Fruit fly (Drosophila melanogaster) whole organism, embryonic: ENCODE data around the gene CG5225.
A peak's percentile ranks its signal among the peaks of the same experiment; 100 is the strongest.

Experiments
- Adf1 ChIP-seq: fragments of 200-800 bp; sonication (Bioruptor generic); IDR thresholded peaks from 2 replicates; pipeline ENCODE4 v1.3.6; 2022; ENCODE audit warnings: missing biosample characterization, missing genetic modification characterization
- Atf6 ChIP-seq: fragments of 200-800 bp; sonication (Bioruptor generic); IDR thresholded peaks from 2 replicates; pipeline ENCODE4 v1.3.6; 2022; ENCODE audit warnings: missing biosample characterization, missing genetic modification characterization
- Bdp1 ChIP-seq: fragments of 200-800 bp; sonication (Bioruptor generic); optimal IDR thresholded peaks from 3 replicates; lab custom pipeline; 2016; ENCODE audit warnings: missing biosample characterization, missing genetic modification characterization
- CG10267 ChIP-seq: fragments of 200-800 bp; sonication (Bioruptor generic); optimal IDR thresholded peaks from 2 replicates; lab custom pipeline; 2018; ENCODE audit warnings: missing biosample characterization, mild to moderate bottlenecking, missing genetic modification characterization, moderate library complexity
- CG10366 ChIP-seq: fragments of 200-800 bp; sonication (Bioruptor generic); IDR thresholded peaks from 2 replicates; pipeline ENCODE4 v1.3.6; 2022; ENCODE audit warnings: missing biosample characterization, missing genetic modification characterization
- CG10979 ChIP-seq: fragments of 200-800 bp; sonication (Bioruptor generic); optimal IDR thresholded peaks from 2 replicates; lab custom pipeline; 2018; ENCODE audit warnings: missing biosample characterization, mild to moderate bottlenecking, missing genetic modification characterization, moderate library complexity
- CG11085 ChIP-seq: fragments of 200-800 bp; sonication (Bioruptor generic); IDR thresholded peaks from 2 replicates; pipeline ENCODE4 v1.3.6; 2022; ENCODE audit warnings: missing biosample characterization, missing genetic modification characterization
- CG13123 ChIP-seq: fragments of 200-800 bp; sonication (Bioruptor generic); optimal IDR thresholded peaks from 2 replicates; lab custom pipeline; 2016; ENCODE audit warnings: missing biosample characterization, missing genetic modification characterization
- CG13287 ChIP-seq: fragments of 200-800 bp; sonication (Bioruptor generic); IDR thresholded peaks from 2 replicates; pipeline ENCODE4 v1.3.6; 2022; ENCODE audit warnings: missing biosample characterization, missing genetic modification characterization; ENCODE audit not compliant: partially characterized antibody
- CG13424 ChIP-seq: fragments of 200-800 bp; sonication (Bioruptor generic); optimal IDR thresholded peaks from 2 replicates; lab custom pipeline; 2019; ENCODE audit warnings: missing biosample characterization, mild to moderate bottlenecking, missing genetic modification characterization, moderate library complexity
- CG14014 ChIP-seq: fragments of 200-800 bp; sonication (Bioruptor generic); IDR thresholded peaks from 2 replicates; pipeline ENCODE4 v1.3.6; 2022; ENCODE audit warnings: missing biosample characterization, missing genetic modification characterization
- CG1603 ChIP-seq: fragments of 200-800 bp; sonication (Bioruptor generic); optimal IDR thresholded peaks from 2 replicates; lab custom pipeline; 2019; ENCODE audit warnings: missing biosample characterization, mild to moderate bottlenecking, missing genetic modification characterization, moderate library complexity
- CG17802 ChIP-seq: fragments of 200-800 bp; sonication (Bioruptor generic); optimal IDR thresholded peaks from 2 replicates; lab custom pipeline; 2018; ENCODE audit warnings: missing biosample characterization, mild to moderate bottlenecking, missing genetic modification characterization, moderate library complexity
- CG2120 ChIP-seq: fragments of 200-800 bp; sonication (Bioruptor generic); optimal IDR thresholded peaks from 3 replicates; lab custom pipeline; 2016; ENCODE audit warnings: missing biosample characterization, missing genetic modification characterization
- CG2678 ChIP-seq: fragments of 200-800 bp; sonication (Bioruptor generic); optimal IDR thresholded peaks from 3 replicates; lab custom pipeline; 2019; ENCODE audit warnings: missing biosample characterization, mild to moderate bottlenecking, missing genetic modification characterization, moderate library complexity
- CG6254 ChIP-seq: fragments of 200-800 bp; sonication (Bioruptor generic); optimal IDR thresholded peaks from 3 replicates; lab custom pipeline; 2017; ENCODE audit warnings: mild to moderate bottlenecking, missing biosample characterization, missing genetic modification reagents, missing genetic modification characterization
- CG6765 ChIP-seq: fragments of 200-800 bp; sonication (Bioruptor generic); optimal IDR thresholded peaks from 3 replicates; lab custom pipeline; 2017; ENCODE audit warnings: missing biosample characterization, mild to moderate bottlenecking, missing genetic modification characterization
- CG6854 ChIP-seq: fragments of 200-800 bp; sonication (Bioruptor generic); optimal IDR thresholded peaks from 3 replicates; lab custom pipeline; 2017; ENCODE audit warnings: missing biosample characterization, mild to moderate bottlenecking, missing genetic modification characterization
- CG7745 ChIP-seq: fragments of 200-800 bp; sonication (Bioruptor generic); optimal IDR thresholded peaks from 2 replicates; lab custom pipeline; 2018; ENCODE audit warnings: missing biosample characterization, mild to moderate bottlenecking, missing genetic modification characterization, moderate library complexity
- CG7963 ChIP-seq: fragments of 200-800 bp; sonication (Bioruptor generic); IDR thresholded peaks from 3 replicates; pipeline ENCODE4 v1.3.6; 2022; ENCODE audit warnings: missing biosample characterization, missing genetic modification characterization; ENCODE audit not compliant: partially characterized antibody
- CG8359 ChIP-seq: fragments of 200-800 bp; sonication (Bioruptor generic); optimal IDR thresholded peaks from 2 replicates; lab custom pipeline; 2017; ENCODE audit warnings: missing biosample characterization, mild to moderate bottlenecking, missing genetic modification characterization, borderline replicate concordance
- CG8765 ChIP-seq: fragments of 200-800 bp; sonication (Bioruptor generic); IDR thresholded peaks from 2 replicates; pipeline ENCODE4 v1.3.6; 2022; ENCODE audit warnings: missing biosample characterization, missing genetic modification characterization
- CG9215 ChIP-seq: fragments of 200-800 bp; sonication (Bioruptor generic); IDR thresholded peaks from 2 replicates; pipeline ENCODE4 v1.3.6; 2022; ENCODE audit warnings: missing biosample characterization, missing genetic modification characterization
- CTCF ChIP-seq: fragments of 200-800 bp; sonication (Bioruptor generic); optimal IDR thresholded peaks from 2 replicates; lab custom pipeline; 2017; ENCODE audit warnings: missing biosample characterization, mild to moderate bottlenecking, missing genetic modification characterization, moderate library complexity
- Camta ChIP-seq: fragments of 200-800 bp; sonication (Bioruptor generic); optimal IDR thresholded peaks from 2 replicates; lab custom pipeline; 2016; ENCODE audit warnings: missing biosample characterization, missing genetic modification characterization
- HLH4C ChIP-seq: fragments of 200-800 bp; sonication (Bioruptor generic); IDR thresholded peaks from 3 replicates; pipeline ENCODE4 v1.3.6; 2022; ENCODE audit warnings: missing biosample characterization, missing genetic modification characterization; ENCODE audit not compliant: partially characterized antibody
- Hey ChIP-seq: fragments of 200-800 bp; sonication (Bioruptor generic); optimal IDR thresholded peaks from 3 replicates; lab custom pipeline; 2018; ENCODE audit warnings: missing biosample characterization, mild to moderate bottlenecking, missing genetic modification characterization
- Hr39 ChIP-seq: fragments of >200 bp; optimal IDR thresholded peaks from 2 replicates; lab custom pipeline; 2017
- Hr51 ChIP-seq, 2 experiments: fragments of 200-800 bp; sonication (Bioruptor generic); optimal IDR thresholded peaks; 2 replicates in 1 of 2; 3 replicates in 1 of 2; lab custom pipeline; 2016 to 2018; ENCODE audit warnings: missing biosample characterization in 2 of 2, missing genetic modification characterization in 2 of 2, mild to moderate bottlenecking in 1 of 2, moderate library complexity in 1 of 2
- MTF-1 ChIP-seq: fragments of 200-800 bp; sonication (Bioruptor generic); optimal IDR thresholded peaks from 2 replicates; lab custom pipeline; 2018; ENCODE audit warnings: missing biosample characterization, mild to moderate bottlenecking, missing genetic modification characterization, borderline replicate concordance
- Med ChIP-seq: fragments of 200-800 bp; sonication (Bioruptor generic); peaks from one replicate; lab custom pipeline; 2016; ENCODE audit warnings: missing biosample characterization, missing genetic modification characterization, mild to moderate bottlenecking, inconsistent platforms, moderate library complexity
- Six4 ChIP-seq: fragments of 200-800 bp; sonication (Bioruptor generic); optimal IDR thresholded peaks from 2 replicates; lab custom pipeline; 2016; ENCODE audit warnings: missing biosample characterization, missing genetic modification characterization
- Ssrp ChIP-seq: fragments of 200-800 bp; sonication (Bioruptor generic); optimal IDR thresholded peaks from 2 replicates; lab custom pipeline; 2018; ENCODE audit warnings: missing biosample characterization, mild to moderate bottlenecking, missing genetic modification characterization, moderate library complexity
- Tbp ChIP-seq: fragments of >200 bp; optimal IDR thresholded peaks from 2 replicates; lab custom pipeline; 2018; ENCODE audit warnings: missing biosample characterization, missing genetic modification characterization
- YL-1 ChIP-seq: fragments of 200-800 bp; sonication (Bioruptor generic); optimal IDR thresholded peaks from 3 replicates; lab custom pipeline; 2017; ENCODE audit warnings: missing biosample characterization, mild to moderate bottlenecking, missing genetic modification characterization
- aop ChIP-seq: fragments of 200-800 bp; sonication (Bioruptor generic); IDR thresholded peaks from 2 replicates; pipeline ENCODE4 v1.3.6; 2022; ENCODE audit warnings: missing biosample characterization, missing genetic modification characterization
- btn ChIP-seq: fragments of 200-800 bp; sonication (Bioruptor generic); optimal IDR thresholded peaks from 2 replicates; lab custom pipeline; 2016; ENCODE audit warnings: missing biosample characterization, missing genetic modification characterization
- cg ChIP-seq: fragments of 200-800 bp; sonication (Bioruptor generic); optimal IDR thresholded peaks from 3 replicates; lab custom pipeline; 2019; ENCODE audit warnings: missing biosample characterization, mild to moderate bottlenecking, missing genetic modification characterization, moderate library complexity
- chinmo ChIP-seq: fragments of 200-800 bp; sonication (Bioruptor generic); IDR thresholded peaks from 4 replicates; pipeline ENCODE4 v1.3.6; 2022; ENCODE audit warnings: missing biosample characterization, missing genetic modification characterization; ENCODE audit not compliant: partially characterized antibody
- disco-r ChIP-seq: fragments of 200-800 bp; sonication (Bioruptor generic); optimal IDR thresholded peaks from 2 replicates; lab custom pipeline; 2016; ENCODE audit warnings: missing biosample characterization, missing genetic modification characterization
- dm ChIP-seq: fragments of 200-800 bp; sonication (Bioruptor generic); optimal IDR thresholded peaks from 3 replicates; lab custom pipeline; 2016; ENCODE audit warnings: missing biosample characterization, missing genetic modification characterization
- ftz-f1 ChIP-seq: fragments of 200-800 bp; sonication (Bioruptor generic); optimal IDR thresholded peaks from 2 replicates; lab custom pipeline; 2016; ENCODE audit warnings: missing biosample characterization, missing genetic modification characterization
- fu2 ChIP-seq: fragments of 200-800 bp; sonication (Bioruptor generic); optimal IDR thresholded peaks from 2 replicates; lab custom pipeline; 2016; ENCODE audit warnings: missing biosample characterization, missing genetic modification characterization
- lmd ChIP-seq: fragments of 200-800 bp; sonication (Bioruptor generic); IDR thresholded peaks from 2 replicates; pipeline ENCODE4 v1.3.6; 2022; ENCODE audit warnings: missing biosample characterization, missing genetic modification characterization
- luna ChIP-seq: fragments of 200-800 bp; sonication (Bioruptor generic); optimal IDR thresholded peaks from 2 replicates; lab custom pipeline; 2016; ENCODE audit warnings: missing biosample characterization, missing genetic modification characterization
- nau ChIP-seq: fragments of 200-800 bp; sonication (Bioruptor generic); optimal IDR thresholded peaks from 3 replicates; lab custom pipeline; 2017; ENCODE audit warnings: missing biosample characterization, mild to moderate bottlenecking, missing genetic modification characterization, missing genetic modification reagents
- peb ChIP-seq: fragments of 200-800 bp; sonication (Bioruptor generic); IDR thresholded peaks from 2 replicates; pipeline ENCODE4 v1.3.6; 2022; ENCODE audit warnings: missing biosample characterization, missing genetic modification characterization
- vnd ChIP-seq: fragments of 200-800 bp; sonication (Bioruptor generic); IDR thresholded peaks from 3 replicates; pipeline ENCODE4 v1.3.6; 2022; ENCODE audit warnings: missing biosample characterization, missing genetic modification characterization; ENCODE audit not compliant: partially characterized antibody

CG5225 gene

dm6 chr3R:17053415-17054177 is 25.1 kb downstream of the CG5225 start, which contains the start of gene Dad (continued):
- no peak for TF ChIP-seq CG8359 (GFP tag; lab: Kevin White, UChicago)
- TF ChIP-seq btn (GFP tag; lab: Kevin White, UChicago), result no peak
- peak; percentile 98 for TF ChIP-seq CG9215 (GFP tag; lab: Robert Waterston, UW)
- peak; percentile 67 for TF ChIP-seq MTF-1 (GFP tag; lab: Kevin White, UChicago)
- TF ChIP-seq CG2678, result peak; percentile 25
- peak; percentile 11 for TF ChIP-seq YL-1
- peak; percentile 12 for TF ChIP-seq CG1603 (tag; lab: Kevin White, UChicago)
- no peak for TF ChIP-seq CG8765 (GFP tag; lab: Robert Waterston, UW)
- no peak for TF ChIP-seq Bdp1 (GFP tag; lab: Kevin White, UChicago)
- no peak for TF ChIP-seq peb (GFP tag; lab: Robert Waterston, UW)
- TF ChIP-seq Hr39, result no peak
- no peak for TF ChIP-seq nau
- peak; percentile 2 for TF ChIP-seq CG13424 (tag; lab: Kevin White, UChicago)
- no peak for TF ChIP-seq Atf6 (GFP tag; lab: Robert Waterston, UW)
- TF ChIP-seq Hr51 (GFP tag; optimal IDR thresholded peaks at IDR 0.05; lab: Kevin White, UChicago), result no peak
- no peak for TF ChIP-seq CG6854 (GFP tag; lab: Kevin White, UChicago)
- TF ChIP-seq CG17802 (tag; lab: Kevin White, UChicago), result no peak
- TF ChIP-seq CTCF (GFP tag; lab: Kevin White, UChicago), result no peak
- no peak for TF ChIP-seq CG10366
- TF ChIP-seq Tbp (GFP tag; lab: Kevin White, UChicago), result no peak
- TF ChIP-seq CG6765, result peak; percentile 45
- no peak for TF ChIP-seq disco-r (GFP tag; lab: Kevin White, UChicago)
- TF ChIP-seq CG11085, result no peak
- no peak for TF ChIP-seq aop (GFP tag; lab: Robert Waterston, UW)
- peak; percentile 97 for TF ChIP-seq CG10267
- TF ChIP-seq Ssrp, result no peak
- no peak for TF ChIP-seq ftz-f1
- peak; percentile 10 for TF ChIP-seq CG6254

- TF ChIP-seq HLH4C (GFP tag; lab: Robert Waterston, UW) (0 out of 3 replicates have a peak, but pooled peaks have one; percentile 3), chinmo (0 out of 4 replicates have a peak, but pooled peaks have one; percentile 64), ftz-f1 (no peak), Med (GFP tag; lab: Kevin White, UChicago) (peak; percentile 38), Adf1 (GFP tag; lab: Robert Waterston, UW) (peak; percentile 67), CG2120 (GFP tag; lab: Kevin White, UChicago) (peak; percentile 20), cg (GFP tag; lab: Kevin White, UChicago) (peak; percentile 55), CG14014 (GFP tag; lab: Robert Waterston, UW) (no peak), CG7963 (0 out of 3 replicates have a peak, but pooled peaks have one; percentile 14)
Observed at dm6 chr3R:17054528-17054927, 26.0 kb downstream of the CG5225 start.

- TF ChIP-seq Camta (GFP tag; lab: Kevin White, UChicago), result no peak
- TF ChIP-seq luna (GFP tag; lab: Kevin White, UChicago), result no peak
- no peak for TF ChIP-seq lmd (GFP tag; lab: Robert Waterston, UW)
- TF ChIP-seq vnd (GFP tag; lab: Robert Waterston, UW), result no peak
- TF ChIP-seq Hey (tag; lab: Kevin White, UChicago), result peak; percentile 71
- no peak for TF ChIP-seq Six4 (GFP tag; lab: Kevin White, UChicago)
- TF ChIP-seq dm (GFP tag; lab: Kevin White, UChicago), result peak; percentile 47
- TF ChIP-seq CG13287, result peak; percentile 55
- no peak for TF ChIP-seq CG17802 (tag; lab: Kevin White, UChicago)
- TF ChIP-seq fu2 (GFP tag; lab: Kevin White, UChicago), result no peak
- TF ChIP-seq CG10979 (tag; lab: Kevin White, UChicago), result no peak
- TF ChIP-seq CG7745 (tag; lab: Kevin White, UChicago), result no peak
- no peak for TF ChIP-seq CG13123 (GFP tag; lab: Kevin White, UChicago)
Observed at dm6 chr3R:17056183-17056904, 27.9 kb downstream of the CG5225 start.
